Worm (Caenorhabditis elegans) whole organism, L3 larva: ENCODE results near the gene lips-11.
A peak's percentile ranks its signal among the peaks of the same experiment; 100 is the strongest.

Experiments
- R02D3.7 ChIP-seq: fragments of 150-350 bp; optimal IDR thresholded peaks from 2 replicates; lab custom pipeline; 2014; ENCODE audit warnings: missing biosample characterization, missing genetic modification characterization
- ama-1 ChIP-seq: fragments of 150-350 bp; optimal IDR thresholded peaks from 2 replicates; lab custom pipeline; 2018
- ceh-16 ChIP-seq: sonication (generic microtip); optimal IDR thresholded peaks from 2 replicates; lab custom pipeline; 2017; ENCODE audit warnings: missing biosample characterization, missing genetic modification characterization
- ceh-28 ChIP-seq: fragments of 150-350 bp; optimal IDR thresholded peaks from 2 replicates; lab custom pipeline; 2014; ENCODE audit warnings: missing biosample characterization, missing genetic modification reagents, missing genetic modification characterization
- ceh-82 ChIP-seq: fragments of 150-350 bp; optimal IDR thresholded peaks from 2 replicates; lab custom pipeline; 2014; ENCODE audit warnings: missing biosample characterization, missing genetic modification characterization
- ceh-9 ChIP-seq: sonication (generic microtip); optimal IDR thresholded peaks from 2 replicates; lab custom pipeline; 2018; ENCODE audit warnings: missing biosample characterization, missing genetic modification characterization
- egl-5 ChIP-seq: fragments of 150-350 bp; optimal IDR thresholded peaks from 2 replicates; lab custom pipeline; 2017; ENCODE audit warnings: missing biosample characterization, missing genetic modification reagents, missing genetic modification characterization, inconsistent platforms
- elt-1 ChIP-seq: fragments of 150-350 bp; optimal IDR thresholded peaks from 2 replicates; lab custom pipeline; 2014; ENCODE audit warnings: missing biosample characterization, missing genetic modification characterization
- elt-2 ChIP-seq: sonication (generic microtip); optimal IDR thresholded peaks from 2 replicates; lab custom pipeline; 2016; ENCODE audit warnings: missing genetic modification reagents, mild to moderate bottlenecking, missing genetic modification characterization, missing compliant biosample characterization
- elt-3 ChIP-seq, 3 experiments: fragments of 150-350 bp in 1 of 3; sonication (generic microtip) in 2 of 3; optimal IDR thresholded peaks; 2 replicates in 2 of 3; 4 replicates in 1 of 3; lab custom pipeline; 2014 to 2017; ENCODE audit warnings: missing biosample characterization in 3 of 3, missing genetic modification characterization in 3 of 3
- eor-1 ChIP-seq, 2 experiments: fragments of 150-350 bp; optimal IDR thresholded peaks; 2 replicates each; lab custom pipeline; 2014 to 2018; ENCODE audit warnings: missing biosample characterization in 2 of 2, missing genetic modification characterization in 2 of 2
- fkh-2 ChIP-seq: fragments of 150-350 bp; optimal IDR thresholded peaks from 2 replicates; lab custom pipeline; 2014; ENCODE audit warnings: missing biosample characterization, missing genetic modification reagents, missing genetic modification characterization
- fos-1 ChIP-seq: fragments of 150-350 bp; optimal IDR thresholded peaks from 2 replicates; lab custom pipeline; 2014; ENCODE audit warnings: missing biosample characterization, missing genetic modification characterization
- jun-1 ChIP-seq: fragments of 150-350 bp; optimal IDR thresholded peaks from 2 replicates; lab custom pipeline; 2014; ENCODE audit warnings: missing biosample characterization, missing genetic modification reagents, missing genetic modification characterization
- lin-15B ChIP-seq: fragments of 150-350 bp; optimal IDR thresholded peaks from 2 replicates; lab custom pipeline; 2014; ENCODE audit warnings: missing biosample characterization, missing genetic modification characterization
- lin-39 ChIP-seq: fragments of 150-350 bp; optimal IDR thresholded peaks from 2 replicates; lab custom pipeline; 2018; ENCODE audit warnings: missing biosample characterization, missing genetic modification reagents, missing genetic modification characterization
- lsy-12 ChIP-seq: sonication (generic microtip); optimal IDR thresholded peaks from 2 replicates; lab custom pipeline; 2016; ENCODE audit warnings: mild to moderate bottlenecking, missing genetic modification characterization, missing compliant biosample characterization
- nfya-1 ChIP-seq: sonication (generic microtip); optimal IDR thresholded peaks from 2 replicates; lab custom pipeline; 2017; ENCODE audit warnings: missing genetic modification characterization, mild to moderate bottlenecking, missing compliant biosample characterization, antibody characterized with exemption, moderate library complexity; ENCODE audit not compliant: insufficient read depth
- nhr-11 ChIP-seq: fragments of 150-350 bp; optimal IDR thresholded peaks from 2 replicates; lab custom pipeline; 2014; ENCODE audit warnings: missing biosample characterization, missing genetic modification characterization
- nhr-23 ChIP-seq: fragments of 150-350 bp; optimal IDR thresholded peaks from 2 replicates; lab custom pipeline; 2014; ENCODE audit warnings: missing biosample characterization, missing genetic modification reagents, missing genetic modification characterization
- nhr-237 ChIP-seq: fragments of 150-350 bp; optimal IDR thresholded peaks from 2 replicates; lab custom pipeline; 2014; ENCODE audit warnings: missing biosample characterization, missing genetic modification characterization
- nhr-25 ChIP-seq: sonication (generic microtip); optimal IDR thresholded peaks from 2 replicates; lab custom pipeline; 2017; ENCODE audit warnings: missing biosample characterization, missing genetic modification characterization
- nhr-67 ChIP-seq: fragments of 150-350 bp; optimal IDR thresholded peaks from 2 replicates; lab custom pipeline; 2014; ENCODE audit warnings: missing biosample characterization, missing genetic modification characterization
- pha-4 ChIP-seq: fragments of 150-350 bp; optimal IDR thresholded peaks from 2 replicates; lab custom pipeline; 2014; ENCODE audit warnings: missing biosample characterization, missing genetic modification reagents, missing genetic modification characterization
- pqm-1 ChIP-seq: fragments of 150-350 bp; optimal IDR thresholded peaks from 2 replicates; lab custom pipeline; 2017; ENCODE audit warnings: missing biosample characterization, missing genetic modification characterization, inconsistent platforms
- snpc-4 ChIP-seq: fragments of 150-350 bp; optimal IDR thresholded peaks from 2 replicates; lab custom pipeline; 2014; ENCODE audit warnings: missing biosample characterization, missing genetic modification characterization
- unc-39 ChIP-seq: sonication (generic microtip); optimal IDR thresholded peaks from 4 replicates; lab custom pipeline; 2017; ENCODE audit warnings: missing biosample characterization, missing genetic modification characterization
- ztf-11 ChIP-seq: fragments of 150-350 bp; optimal IDR thresholded peaks from 2 replicates; lab custom pipeline; 2014; ENCODE audit warnings: missing biosample characterization, missing genetic modification characterization
- ztf-4 ChIP-seq: fragments of 150-350 bp; optimal IDR thresholded peaks from 2 replicates; lab custom pipeline; 2014; ENCODE audit warnings: missing biosample characterization, missing genetic modification characterization

The lips-11 gene

DNA sequence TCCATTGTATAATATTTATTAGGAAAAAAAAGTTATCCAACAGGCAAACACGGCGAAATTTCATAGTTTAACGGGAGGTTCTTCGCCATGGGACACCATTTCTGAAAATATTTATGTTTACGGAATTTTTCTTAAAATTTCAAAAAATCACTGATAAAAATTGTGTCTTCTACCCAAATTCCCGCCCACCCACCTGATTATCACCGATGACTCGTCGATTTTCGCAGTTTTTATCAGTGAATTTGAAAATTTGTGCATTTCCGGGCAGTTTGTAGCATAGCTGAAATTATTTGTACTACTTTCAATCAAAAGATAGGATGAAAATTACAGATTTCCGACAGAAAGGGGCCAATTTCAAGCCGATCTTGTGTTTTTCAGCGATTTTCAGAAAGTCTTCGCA lies 9.4 kb downstream of the lips-11 start:
- TF ChIP-seq lin-15B (tag; lab: Kevin White, UChicago) (no peak), elt-2 (tag; lab: Kevin White, UChicago) (peak; percentile 91), pqm-1 (tag; lab: Kevin White, UChicago) (peak; percentile 47), nhr-11 (tag; lab: Kevin White, UChicago) (no peak), nhr-237 (tag; lab: Kevin White, UChicago) (no peak), jun-1 (peak; percentile 14)

DNA sequence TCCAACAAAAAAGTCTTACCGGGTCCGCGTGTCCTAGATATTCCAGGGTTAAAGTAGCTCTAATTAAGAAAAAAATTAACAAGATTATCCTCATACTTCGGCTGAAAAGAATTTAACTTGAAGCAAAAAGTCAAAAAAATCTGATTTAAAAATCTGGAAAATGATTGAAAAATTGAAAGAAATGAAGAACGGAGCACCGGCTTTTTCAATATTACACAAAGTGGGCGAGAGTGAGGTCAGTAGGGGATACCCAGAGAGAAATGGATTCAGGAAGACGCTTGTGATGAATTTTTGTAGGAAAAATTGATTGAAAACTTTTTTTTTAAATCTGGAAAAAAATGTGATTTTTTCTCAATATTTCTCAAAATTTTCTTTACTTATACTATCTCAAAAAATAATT lies 10.1 kb downstream of the lips-11 start, which contains the start of gene pho-14:
TSS of gene pho-14 (minus strand) at position 101 of the 400 bp plus-strand sequence.
- TF ChIP-seq fkh-2 (tag; lab: Kevin White, UChicago): no peak
- no peak for TF ChIP-seq lin-39 (tag; lab: Kevin White, UChicago)
- no peak for TF ChIP-seq snpc-4 (tag; lab: Kevin White, UChicago)
- TF ChIP-seq ceh-28: no peak

DNA sequence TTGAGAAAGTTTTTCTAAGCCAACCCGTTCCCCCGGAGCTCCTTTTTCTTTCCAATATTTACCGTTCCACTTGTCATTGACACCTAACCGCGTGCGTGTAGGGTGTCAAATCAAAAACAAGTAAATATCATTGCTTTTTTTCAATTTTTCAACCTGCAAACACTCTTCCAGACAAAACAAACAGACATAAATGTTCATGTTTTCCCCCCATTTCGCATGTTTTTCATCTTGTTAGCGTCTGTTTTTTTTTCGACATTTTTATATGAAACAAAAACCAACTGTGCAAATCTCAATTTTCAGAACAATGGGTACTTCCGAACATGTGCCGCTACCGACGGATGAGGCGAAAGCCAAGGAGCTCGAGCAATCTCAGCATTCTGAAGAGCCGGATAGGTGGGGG lies 19.1 kb downstream of the lips-11 start, which contains the start of gene snf-3:
TSS of gene snf-3 (plus strand) at position 301 of the 400 bp plus-strand sequence.
- peak; percentile 5 for TF ChIP-seq pha-4 (tag; lab: Kevin White, UChicago)
- TF ChIP-seq eor-1 (tag; optimal IDR thresholded peaks at IDR 0.05; lab: Kevin White, UChicago): no peak
- no peak for TF ChIP-seq unc-39 (tag; lab: Kevin White, UChicago)
- TF ChIP-seq R02D3.7 (tag; lab: Kevin White, UChicago): no peak
- TF ChIP-seq ztf-4: no peak
- TF ChIP-seq, all 47 proteins: peak for 1

DNA sequence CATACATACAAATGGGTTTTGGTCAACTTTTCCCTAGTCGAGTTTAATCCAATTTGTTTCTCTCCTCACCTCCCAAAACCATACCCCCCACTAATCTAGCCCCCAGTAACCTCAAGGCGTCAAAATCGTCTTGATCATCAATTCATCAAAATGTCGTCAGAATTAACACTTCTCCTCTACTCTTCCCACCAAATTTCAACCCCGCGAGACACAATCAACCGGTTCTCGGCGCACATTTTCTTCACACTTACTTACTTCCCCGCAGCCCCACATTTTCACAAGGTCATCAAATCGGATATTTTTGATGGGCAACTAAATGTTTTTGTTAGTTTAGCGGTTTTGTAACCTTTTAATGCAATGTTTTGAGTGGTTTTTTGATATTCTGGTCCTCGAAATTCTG lies 20.1 kb downstream of the lips-11 start:
- TF ChIP-seq snpc-4 (tag; lab: Kevin White, UChicago) (no peak), ztf-11 (no peak), nhr-25 (tag; lab: Kevin White, UChicago) (peak; percentile 68), ceh-9 (no peak), nhr-23 (tag; lab: Kevin White, UChicago) (peak; percentile 26), ceh-16 (tag; lab: Kevin White, UChicago) (no peak)

DNA sequence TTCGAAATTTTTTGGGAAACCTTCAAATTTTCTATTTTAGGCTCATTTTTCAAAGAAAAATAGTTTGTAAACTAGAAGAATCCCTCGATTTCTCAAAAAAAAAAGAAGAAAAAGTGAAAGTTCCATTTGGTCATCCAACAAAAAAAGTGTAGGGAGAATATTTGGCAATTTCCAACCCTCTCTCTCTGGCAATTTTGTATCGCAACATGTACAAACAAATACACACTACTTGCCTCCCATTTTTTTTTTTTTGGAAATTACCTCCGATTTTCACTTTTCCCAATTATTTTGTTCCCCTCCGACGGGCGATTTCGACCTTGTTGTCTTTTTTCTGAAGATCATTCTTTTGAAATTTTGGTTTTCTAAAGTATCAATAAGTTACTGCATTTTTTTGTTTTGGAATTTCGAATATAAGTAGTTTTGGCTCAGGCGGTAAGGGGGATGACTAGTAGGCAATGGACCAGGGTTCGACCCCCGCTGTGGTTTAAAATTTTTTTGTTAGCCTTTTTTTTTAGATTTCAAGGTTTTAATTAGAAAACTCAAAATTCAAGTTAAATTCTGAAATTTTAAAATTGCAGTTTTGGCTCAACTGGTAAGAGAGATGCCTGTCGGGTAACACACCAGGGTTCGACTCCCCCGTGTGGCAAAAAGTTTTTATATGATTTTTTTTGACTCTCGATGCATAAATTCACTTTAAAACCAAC lies 22.1 kb downstream of the lips-11 start:
- TF ChIP-seq fos-1 (no peak), ceh-9 (no peak), elt-3 (tag; optimal IDR thresholded peaks at IDR 0.05; lab: Kevin White, UChicago) (no peak), lsy-12 (tag; lab: Kevin White, UChicago) (no peak), ceh-28 (no peak), eor-1 (tag; optimal IDR thresholded peaks at IDR 0.05; lab: Kevin White, UChicago) (no peak), R02D3.7 (tag; lab: Kevin White, UChicago) (no peak), unc-39 (tag; lab: Kevin White, UChicago) (no peak), lin-39 (tag; lab: Kevin White, UChicago) (no peak), ama-1 (lab: Kevin White, UChicago) (no peak), ceh-82 (tag; lab: Kevin White, UChicago) (no peak), nhr-237 (tag; lab: Kevin White, UChicago) (no peak), nhr-67 (tag; lab: Kevin White, UChicago) (no peak)

DNA sequence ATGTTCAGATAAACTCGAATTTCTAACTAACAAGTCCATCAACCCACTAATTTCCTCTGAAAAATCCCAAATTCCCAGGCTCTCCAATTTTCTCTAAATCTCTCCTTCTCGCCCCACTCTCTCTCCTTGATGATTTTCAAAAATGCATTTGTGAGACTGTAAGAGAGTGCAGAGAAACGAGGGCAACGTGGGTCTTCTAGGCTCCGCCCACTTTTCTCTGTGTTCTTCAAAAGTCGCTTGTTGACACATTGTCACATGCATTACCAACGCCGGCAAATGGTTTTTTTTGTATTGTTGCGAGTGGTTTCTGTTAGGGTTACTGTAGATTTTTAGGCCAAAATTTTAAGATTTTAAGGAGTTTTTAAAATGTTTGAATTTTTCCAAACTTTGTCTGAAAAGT lies 24.3 kb downstream of the lips-11 start:
- TF ChIP-seq nfya-1 (tag; lab: Kevin White, UChicago) (peak; percentile 15), snpc-4 (tag; lab: Kevin White, UChicago) (no peak), egl-5 (tag; lab: Kevin White, UChicago) (peak; percentile 19), pha-4 (tag; lab: Kevin White, UChicago) (peak; percentile 10), ceh-16 (tag; lab: Kevin White, UChicago) (no peak), nhr-23 (tag; lab: Kevin White, UChicago) (peak; percentile 5), lsy-12 (tag; lab: Kevin White, UChicago) (no peak), elt-1 (tag; lab: Kevin White, UChicago) (no peak)
